Worm (Caenorhabditis elegans) whole organism, L1 larva: ENCODE measurements around the gene EGAP2.1.
A peak's percentile ranks its signal among the peaks of the same experiment; 100 is the strongest.

ENCODE experiments used
- C04F5.9 ChIP-seq: sonication (generic microtip); optimal IDR thresholded peaks from 2 replicates; lab custom pipeline; 2016; ENCODE audit warnings: missing genetic modification characterization, missing compliant biosample characterization
- C34B4.2 ChIP-seq: sonication (generic microtip); optimal IDR thresholded peaks from 2 replicates; lab custom pipeline; 2017; ENCODE audit warnings: mild to moderate bottlenecking, missing genetic modification characterization, missing compliant biosample characterization
- F16B12.6 ChIP-seq: fragments of 150-350 bp; optimal IDR thresholded peaks from 2 replicates; lab custom pipeline; 2014; ENCODE audit warnings: missing biosample characterization, missing genetic modification characterization
- Y116A8C.19 ChIP-seq: sonication (generic microtip); optimal IDR thresholded peaks from 2 replicates; lab custom pipeline; 2016; ENCODE audit warnings: missing compliant biosample characterization, missing genetic modification characterization, borderline replicate concordance
- blmp-1 ChIP-seq: fragments of 150-350 bp; optimal IDR thresholded peaks from 2 replicates; lab custom pipeline; 2014; ENCODE audit warnings: missing biosample characterization, missing genetic modification characterization
- ceh-82 ChIP-seq, 3 experiments: fragments of 150-350 bp in 1 of 3; sonication (generic microtip) in 2 of 3; optimal IDR thresholded peaks; 2 replicates each; lab custom pipeline; 2014 to 2017; ENCODE audit warnings: missing biosample characterization in 3 of 3, missing genetic modification characterization in 3 of 3
- ceh-90 ChIP-seq: sonication (generic microtip); optimal IDR thresholded peaks from 2 replicates; lab custom pipeline; 2016; ENCODE audit warnings: missing genetic modification characterization, missing compliant biosample characterization
- dpl-1 ChIP-seq, 3 experiments: fragments of 150-350 bp in 2 of 3; sonication (generic microtip) in 1 of 3; optimal IDR thresholded peaks; 2 replicates each; lab custom pipeline; 2014 to 2017; ENCODE audit warnings: missing biosample characterization in 3 of 3, missing genetic modification characterization in 3 of 3, missing genetic modification reagents in 3 of 3
- dsc-1 ChIP-seq: sonication (generic microtip); optimal IDR thresholded peaks from 2 replicates; lab custom pipeline; 2016; ENCODE audit warnings: mild to moderate bottlenecking, missing genetic modification characterization, missing compliant biosample characterization
- efl-1 ChIP-seq, 4 experiments: fragments of 150-350 bp; optimal IDR thresholded peaks in 3 of 4; peaks in 1 of 4; 1 replicate in 1 of 4; 2 replicates in 3 of 4; lab custom pipeline; 2014; ENCODE audit warnings: missing biosample characterization in 2 of 4, missing genetic modification characterization in 2 of 4, missing genetic modification reagents in 2 of 4
- egl-13 ChIP-seq: sonication (generic microtip); optimal IDR thresholded peaks from 2 replicates; lab custom pipeline; 2016; ENCODE audit warnings: missing genotype, missing genetic modification reagents, missing genetic modification characterization, missing compliant biosample characterization
- elt-2 ChIP-seq: sonication (generic microtip); optimal IDR thresholded peaks from 2 replicates; lab custom pipeline; 2016; ENCODE audit warnings: missing genetic modification characterization, mild to moderate bottlenecking, inconsistent platforms, missing compliant biosample characterization, missing genetic modification reagents
- ets-5 ChIP-seq: fragments of 200-800 bp; sonication (Bioruptor generic); IDR thresholded peaks from 2 replicates; pipeline ENCODE4 v1.3.6; 2022; ENCODE audit warnings: missing genetic modification characterization, missing compliant biosample characterization
- fkh-4 ChIP-seq: sonication (generic microtip); optimal IDR thresholded peaks from 2 replicates; lab custom pipeline; 2016; ENCODE audit warnings: missing compliant biosample characterization, missing genetic modification characterization, borderline replicate concordance
- fos-1 ChIP-seq: fragments of 150-350 bp; optimal IDR thresholded peaks from 2 replicates; lab custom pipeline; 2014; ENCODE audit warnings: missing biosample characterization, missing genetic modification characterization
- hpl-2 ChIP-seq: fragments of 150-350 bp; optimal IDR thresholded peaks from 2 replicates; lab custom pipeline; 2014; ENCODE audit warnings: missing biosample characterization, missing genetic modification reagents, missing genetic modification characterization
- isw-1 ChIP-seq: fragments of 200-800 bp; sonication (Bioruptor generic); IDR thresholded peaks from 2 replicates; pipeline ENCODE4 v1.3.6; 2022; ENCODE audit warnings: missing genetic modification characterization, missing compliant biosample characterization
- jun-1 ChIP-seq: fragments of 150-350 bp; optimal IDR thresholded peaks from 2 replicates; lab custom pipeline; 2014; ENCODE audit warnings: missing biosample characterization, missing genetic modification reagents, missing genetic modification characterization
- lin-14 ChIP-seq: fragments of 200-800 bp; sonication (Bioruptor generic); optimal IDR thresholded peaks from 2 replicates; lab custom pipeline; 2018; ENCODE audit warnings: mild to moderate bottlenecking, missing genetic modification characterization, moderate library complexity, missing compliant biosample characterization
- lin-15B ChIP-seq: fragments of 150-350 bp; sonication (generic microtip); optimal IDR thresholded peaks from 3 replicates; lab custom pipeline; 2014; ENCODE audit warnings: missing biosample characterization, missing genetic modification characterization
- lin-35 ChIP-seq, 2 experiments: fragments of 150-350 bp; optimal IDR thresholded peaks; 2 replicates each; lab custom pipeline; 2014; ENCODE audit warnings: missing biosample characterization in 2 of 2, missing genetic modification characterization in 2 of 2, missing genetic modification reagents in 2 of 2
- lin-39 ChIP-seq: fragments of 150-350 bp; optimal IDR thresholded peaks from 2 replicates; lab custom pipeline; 2014; ENCODE audit warnings: missing biosample characterization, missing genetic modification reagents, missing genetic modification characterization
- mdl-1 ChIP-seq, 2 experiments: fragments of 150-350 bp; optimal IDR thresholded peaks; 2 replicates each; lab custom pipeline; 2014 to 2017; ENCODE audit warnings: missing biosample characterization in 2 of 2, missing genetic modification characterization in 2 of 2, inconsistent platforms in 1 of 2
- nhr-20 ChIP-seq: sonication (generic microtip); optimal IDR thresholded peaks from 2 replicates; lab custom pipeline; 2016; ENCODE audit warnings: mild to moderate bottlenecking, missing genetic modification characterization, missing compliant biosample characterization
- nhr-71 ChIP-seq: sonication (generic microtip); optimal IDR thresholded peaks from 2 replicates; lab custom pipeline; 2016; ENCODE audit warnings: mild to moderate bottlenecking, missing genetic modification characterization, moderate library complexity, missing compliant biosample characterization
- nhr-77 ChIP-seq: fragments of 150-350 bp; optimal IDR thresholded peaks from 2 replicates; lab custom pipeline; 2014; ENCODE audit warnings: missing biosample characterization, missing genetic modification characterization
- nhr-85 ChIP-seq: sonication (generic microtip); peaks from one replicate; lab custom pipeline; 2016; ENCODE audit warnings: missing genetic modification characterization, inconsistent platforms, missing compliant biosample characterization
- nhr-90 ChIP-seq: sonication (generic microtip); optimal IDR thresholded peaks from 2 replicates; lab custom pipeline; 2016; ENCODE audit warnings: mild to moderate bottlenecking, missing genetic modification characterization, missing compliant biosample characterization; ENCODE audit not compliant: poor library complexity
- pag-3 ChIP-seq: sonication (generic microtip); optimal IDR thresholded peaks from 2 replicates; lab custom pipeline; 2017; ENCODE audit warnings: missing genetic modification characterization, mild to moderate bottlenecking, missing compliant biosample characterization, antibody characterized with exemption, borderline replicate concordance; ENCODE audit not compliant: insufficient read depth
- rnt-1 ChIP-seq: sonication (generic microtip); optimal IDR thresholded peaks from 2 replicates; lab custom pipeline; 2016; ENCODE audit warnings: mild to moderate bottlenecking, missing genetic modification characterization, moderate library complexity, missing compliant biosample characterization
- snpc-4 ChIP-seq: fragments of 150-350 bp; optimal IDR thresholded peaks from 2 replicates; lab custom pipeline; 2014; ENCODE audit warnings: missing biosample characterization, missing genetic modification characterization
- snu-23 ChIP-seq: sonication (generic microtip); optimal IDR thresholded peaks from 2 replicates; lab custom pipeline; 2016; ENCODE audit warnings: missing genetic modification characterization, missing compliant biosample characterization
- sptf-1 ChIP-seq: fragments of 150-350 bp; optimal IDR thresholded peaks from 2 replicates; lab custom pipeline; 2014; ENCODE audit warnings: missing biosample characterization, missing genetic modification characterization
- swsn-7 ChIP-seq: sonication (generic microtip); optimal IDR thresholded peaks from 2 replicates; lab custom pipeline; 2016; ENCODE audit warnings: missing genetic modification characterization, missing compliant biosample characterization
- tbx-2 ChIP-seq: sonication (generic microtip); optimal IDR thresholded peaks from 2 replicates; lab custom pipeline; 2016; ENCODE audit warnings: missing genetic modification characterization, missing compliant biosample characterization
- unc-130 ChIP-seq: fragments of 150-350 bp; optimal IDR thresholded peaks from 2 replicates; lab custom pipeline; 2017; ENCODE audit warnings: missing biosample characterization, missing genetic modification characterization, inconsistent platforms
- unc-86 ChIP-seq: sonication (generic microtip); optimal IDR thresholded peaks from 2 replicates; lab custom pipeline; 2016; ENCODE audit warnings: missing genetic modification characterization, missing compliant biosample characterization
- zag-1 ChIP-seq: fragments of 150-350 bp; optimal IDR thresholded peaks from 2 replicates; lab custom pipeline; 2014; ENCODE audit warnings: missing biosample characterization, missing genetic modification characterization
- ztf-11 ChIP-seq, 2 experiments: sonication (generic microtip); optimal IDR thresholded peaks; 2 replicates each; lab custom pipeline; 2016 to 2017; ENCODE audit warnings: missing genetic modification characterization in 2 of 2, missing biosample characterization in 1 of 2, missing compliant biosample characterization in 1 of 2

Gene EGAP2.1

DNA sequence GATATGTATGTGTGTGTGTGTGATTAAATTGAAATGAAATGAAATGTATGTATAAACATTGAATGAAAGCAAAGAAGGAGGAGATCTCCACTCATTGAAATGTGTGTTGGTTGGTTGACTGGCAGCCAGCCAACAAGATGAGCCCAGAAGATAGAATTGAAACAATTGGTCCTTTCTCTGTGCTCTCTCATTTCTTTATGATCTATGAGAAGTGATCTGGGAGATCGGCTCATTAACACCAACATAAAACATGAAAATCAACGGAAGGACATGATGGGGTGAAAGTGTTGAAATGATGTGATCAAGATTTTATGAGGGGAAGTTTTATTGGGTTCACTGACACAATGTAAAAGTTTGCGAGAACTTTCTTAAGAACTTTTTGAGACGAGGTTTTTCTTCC, 8.4 kb upstream of the EGAP2.1 start (continued):
- TF ChIP-seq ztf-11 (tag; optimal IDR thresholded peaks at IDR 0.05; lab: Kevin White, UChicago) = no peak
- peak; percentile 1 for TF ChIP-seq snu-23 (GFP tag; lab: Kevin White, UChicago)
- TF ChIP-seq fos-1 (tag; lab: Kevin White, UChicago) = no peak
- no peak for TF ChIP-seq hpl-2 (GFP tag; lab: Kevin White, UChicago)
- TF ChIP-seq ceh-90 (tag; lab: Kevin White, UChicago) = no peak
- no peak for TF ChIP-seq ceh-82 (tag; optimal IDR thresholded peaks at IDR 0.05; lab: Kevin White, UChicago)
- no peak for TF ChIP-seq isw-1 (GFP tag; lab: Robert Waterston, UW)
- no peak for TF ChIP-seq ets-5 (GFP tag; lab: Robert Waterston, UW)
- peak; percentile 32 for TF ChIP-seq dsc-1 (tag; lab: Kevin White, UChicago)
- TF ChIP-seq Y116A8C.19 = no peak
- TF ChIP-seq lin-14 = peak; percentile 5
- no peak for TF ChIP-seq nhr-85 (tag; lab: Kevin White, UChicago)
- TF ChIP-seq lin-39 = no peak
- no peak for TF ChIP-seq sptf-1
- TF ChIP-seq lin-15B (tag; lab: Kevin White, UChicago) = no peak
- no peak for TF ChIP-seq C04F5.9

DNA sequence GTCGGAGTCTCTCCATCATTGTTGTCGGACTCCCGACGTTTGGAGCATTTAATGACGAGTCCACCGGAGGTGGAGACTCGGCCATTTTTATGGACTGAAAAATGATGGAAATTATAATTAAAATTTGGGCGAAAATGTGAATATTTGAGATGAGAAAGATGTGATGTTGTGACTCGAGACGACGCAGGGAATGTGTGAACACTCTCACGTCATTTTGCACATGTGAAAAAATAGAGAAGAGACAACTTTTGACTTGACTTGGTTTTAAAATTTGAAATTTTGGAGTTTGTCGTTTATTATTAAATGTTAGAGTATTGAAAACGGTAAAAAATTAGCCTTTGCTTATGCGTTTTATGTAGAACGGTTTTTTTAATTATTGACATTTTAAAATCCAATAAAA, 5.9 kb upstream of the EGAP2.1 start, which contains the start of gene dsh-1:
Gene dsh-1, minus strand, starts transcription at position 101 of the 400 bp plus-strand sequence.
- no peak for TF ChIP-seq C04F5.9
- TF ChIP-seq lin-35 (GFP tag; optimal IDR thresholded peaks at IDR 0.05; lab: Kevin White, UChicago) = peak in 1 of 2 experiments; percentile 2
- peak; percentile 68 for TF ChIP-seq F16B12.6
- TF ChIP-seq unc-130 (tag; lab: Kevin White, UChicago) = no peak
- no peak for TF ChIP-seq rnt-1 (tag; lab: Kevin White, UChicago)

DNA sequence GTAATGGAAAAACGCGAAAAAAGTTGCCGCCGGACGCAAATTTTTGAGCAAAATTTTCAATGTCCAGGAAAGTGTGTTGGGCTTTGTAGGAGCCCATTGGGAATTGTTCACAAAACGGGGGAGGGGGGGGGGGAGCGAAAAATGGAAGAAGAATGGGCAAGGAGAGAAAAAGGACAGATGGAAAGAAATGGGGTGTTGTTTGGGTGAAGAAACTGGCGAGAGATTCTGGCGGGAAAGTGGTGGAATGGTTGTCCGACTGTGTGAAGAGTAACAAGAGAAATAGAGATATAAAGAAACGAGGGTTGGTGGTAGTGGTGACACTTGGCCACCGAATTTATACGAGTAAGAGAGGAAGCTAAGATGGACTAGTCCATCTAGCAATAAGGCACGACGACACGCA, 4.9 kb upstream of the EGAP2.1 start:
- TF ChIP-seq lin-14 (peak; percentile 66), zag-1 (tag; lab: Kevin White, UChicago) (no peak), snu-23 (GFP tag; lab: Kevin White, UChicago) (no peak), rnt-1 (tag; lab: Kevin White, UChicago) (peak; percentile 13), efl-1 (optimal IDR thresholded peaks at IDR 0.05; lab: Kevin White, UChicago) (peak in 1 of 2 experiments; percentile 21), efl-1 (GFP tag; optimal IDR thresholded peaks at IDR 0.05 in 1 of 2; lab: Kevin White, UChicago) (no peak)

DNA sequence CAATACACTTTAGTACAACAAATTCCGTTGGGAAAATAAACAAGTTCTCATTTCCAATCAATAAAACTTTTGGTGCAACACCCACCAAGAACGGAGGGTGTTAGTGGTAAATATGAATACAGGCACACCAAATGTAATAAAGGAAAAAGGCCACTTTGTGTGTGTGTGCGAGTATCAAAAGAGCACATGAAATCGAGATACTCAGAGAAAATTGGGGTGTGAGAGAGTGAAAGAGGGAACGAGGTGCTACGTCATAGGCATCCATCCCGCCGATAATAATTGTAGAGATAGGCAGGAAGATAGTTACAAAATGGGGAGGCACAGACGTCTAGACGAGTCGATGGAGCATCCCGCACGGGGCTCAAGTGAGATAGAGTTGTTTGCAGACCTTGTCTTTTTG, 3.4 kb upstream of the EGAP2.1 start:
- no peak for TF ChIP-seq fkh-4 (tag; lab: Kevin White, UChicago)
- peak; percentile 7 for TF ChIP-seq nhr-90 (tag; lab: Kevin White, UChicago)
- TF ChIP-seq snpc-4 (tag; lab: Kevin White, UChicago) = no peak
- TF ChIP-seq elt-2 (tag; lab: Kevin White, UChicago) = peak; percentile 78
- peak; percentile 34 for TF ChIP-seq blmp-1 (tag; lab: Kevin White, UChicago)
- TF ChIP-seq tbx-2 (tag; lab: Kevin White, UChicago) = peak; percentile 38
- TF ChIP-seq lin-35 (GFP tag; optimal IDR thresholded peaks at IDR 0.05; lab: Kevin White, UChicago) = peak in 1 of 2 experiments; percentile 36
- peak; percentile 6 for TF ChIP-seq nhr-77 (tag; lab: Kevin White, UChicago)
- peak; percentile 24 to 28 for TF ChIP-seq efl-1 (optimal IDR thresholded peaks at IDR 0.05; lab: Kevin White, UChicago)
- TF ChIP-seq efl-1 (GFP tag; optimal IDR thresholded peaks at IDR 0.05 in 1 of 2; lab: Kevin White, UChicago) = no peak
- peak; percentile 35 for TF ChIP-seq unc-130 (tag; lab: Kevin White, UChicago)
- TF ChIP-seq egl-13 (tag; lab: Kevin White, UChicago) = no peak
- TF ChIP-seq C34B4.2 = no peak
- TF ChIP-seq snu-23 (GFP tag; lab: Kevin White, UChicago) = peak; percentile 42
- peak; percentile 53 for TF ChIP-seq nhr-71 (tag; lab: Kevin White, UChicago)
- no peak for TF ChIP-seq pag-3 (tag; lab: Kevin White, UChicago)
- no peak for TF ChIP-seq jun-1 (tag; lab: Kevin White, UChicago)
- peak; percentile 64 for TF ChIP-seq lin-14
- no peak for TF ChIP-seq unc-86
- no peak for TF ChIP-seq dpl-1 (GFP tag; optimal IDR thresholded peaks at IDR 0.05; lab: Kevin White, UChicago)
- peak; percentile 40 for TF ChIP-seq nhr-20 (tag; lab: Kevin White, UChicago)
- TF ChIP-seq swsn-7 (tag; lab: Kevin White, UChicago) = peak; percentile 18
- peak in 1 of 2 experiments; percentile 2 for TF ChIP-seq mdl-1 (tag; optimal IDR thresholded peaks at IDR 0.05; lab: Kevin White, UChicago)
- TF ChIP-seq rnt-1 (tag; lab: Kevin White, UChicago) = peak; percentile 40
